Worm (Caenorhabditis elegans) whole organism, L2 larva: ENCODE measurements around the gene memb-2.

Experiments used
- C34F6.9 ChIP-seq: fragments of 150-350 bp; optimal IDR thresholded peaks from 2 replicates; lab custom pipeline; 2014; ENCODE audit warnings: missing biosample characterization, missing genetic modification characterization
- F13H6.1 ChIP-seq: sonication (generic microtip); optimal IDR thresholded peaks from 2 replicates; lab custom pipeline; 2016; ENCODE audit warnings: missing genetic modification characterization, missing compliant biosample characterization
- Y55F3AM.14 ChIP-seq: fragments of 200-800 bp; sonication (Bioruptor generic); optimal IDR thresholded peaks from 2 replicates; lab custom pipeline; 2018; ENCODE audit warnings: mild to moderate bottlenecking, missing genetic modification characterization, missing compliant biosample characterization
- ZK546.5 ChIP-seq: sonication (generic microtip); optimal IDR thresholded peaks from 2 replicates; lab custom pipeline; 2017; ENCODE audit warnings: missing biosample characterization, missing genetic modification characterization
- alr-1 ChIP-seq: fragments of 150-350 bp; optimal IDR thresholded peaks from 2 replicates; lab custom pipeline; 2014; ENCODE audit warnings: missing biosample characterization, missing genetic modification characterization
- aly-2 ChIP-seq: fragments of 150-350 bp; optimal IDR thresholded peaks from 2 replicates; lab custom pipeline; 2014; ENCODE audit warnings: missing biosample characterization, missing genetic modification characterization
- ama-1 ChIP-seq: fragments of 150-350 bp; optimal IDR thresholded peaks from 2 replicates; lab custom pipeline; 2018; ENCODE audit warnings: inconsistent platforms
- blmp-1 ChIP-seq: sonication (generic microtip); optimal IDR thresholded peaks from 2 replicates; lab custom pipeline; 2017; ENCODE audit warnings: missing genetic modification characterization, mild to moderate bottlenecking, missing compliant biosample characterization, antibody characterized with exemption, moderate library complexity; ENCODE audit not compliant: insufficient read depth
- ceh-82 ChIP-seq: fragments of 150-350 bp; optimal IDR thresholded peaks from 2 replicates; lab custom pipeline; 2014; ENCODE audit warnings: missing biosample characterization, missing genetic modification characterization
- crh-2 ChIP-seq: sonication (generic microtip); optimal IDR thresholded peaks from 2 replicates; lab custom pipeline; 2017; ENCODE audit warnings: missing biosample characterization, missing genetic modification characterization
- dmd-4 ChIP-seq: sonication (generic microtip); optimal IDR thresholded peaks from 2 replicates; lab custom pipeline; 2017; ENCODE audit warnings: missing biosample characterization, missing genetic modification characterization
- elt-1 ChIP-seq: fragments of 150-350 bp; optimal IDR thresholded peaks from 2 replicates; lab custom pipeline; 2014; ENCODE audit warnings: missing biosample characterization, missing genetic modification characterization
- fos-1 ChIP-seq: fragments of 150-350 bp; optimal IDR thresholded peaks from 2 replicates; lab custom pipeline; 2014; ENCODE audit warnings: missing biosample characterization, missing genetic modification characterization
- gmeb-1 ChIP-seq: fragments of 150-350 bp; optimal IDR thresholded peaks from 2 replicates; lab custom pipeline; 2014; ENCODE audit warnings: missing biosample characterization, missing genetic modification characterization
- lin-39 ChIP-seq: fragments of 150-350 bp; optimal IDR thresholded peaks from 2 replicates; lab custom pipeline; 2014; ENCODE audit warnings: missing biosample characterization, missing genetic modification reagents, missing genetic modification characterization
- lsy-2 ChIP-seq, 2 experiments: fragments of 150-350 bp in 1 of 2; sonication (generic microtip) in 1 of 2; optimal IDR thresholded peaks; 2 replicates each; lab custom pipeline; 2014 to 2017; ENCODE audit warnings: missing biosample characterization in 2 of 2, missing genetic modification characterization in 2 of 2
- mab-5 ChIP-seq: fragments of 150-350 bp; optimal IDR thresholded peaks from 2 replicates; lab custom pipeline; 2014; ENCODE audit warnings: missing biosample characterization, missing genetic modification characterization
- mbf-1 ChIP-seq: sonication (generic microtip); optimal IDR thresholded peaks from 2 replicates; lab custom pipeline; 2017; ENCODE audit warnings: missing biosample characterization, missing genetic modification characterization
- nhr-10 ChIP-seq: sonication (generic microtip); optimal IDR thresholded peaks from 2 replicates; lab custom pipeline; 2017; ENCODE audit warnings: missing biosample characterization, missing genetic modification characterization
- nhr-12 ChIP-seq: fragments of 150-350 bp; optimal IDR thresholded peaks from 2 replicates; lab custom pipeline; 2014; ENCODE audit warnings: missing biosample characterization, missing genetic modification characterization
- nhr-129 ChIP-seq: fragments of 150-350 bp; optimal IDR thresholded peaks from 2 replicates; lab custom pipeline; 2014; ENCODE audit warnings: missing biosample characterization, missing genetic modification characterization
- nhr-21 ChIP-seq: fragments of 150-350 bp; optimal IDR thresholded peaks from 2 replicates; lab custom pipeline; 2014; ENCODE audit warnings: missing biosample characterization, missing genetic modification characterization
- nhr-23 ChIP-seq: fragments of 150-350 bp; optimal IDR thresholded peaks from 2 replicates; lab custom pipeline; 2014; ENCODE audit warnings: missing biosample characterization, missing genetic modification reagents, missing genetic modification characterization
- nhr-237 ChIP-seq: fragments of 150-350 bp; optimal IDR thresholded peaks from 2 replicates; lab custom pipeline; 2014; ENCODE audit warnings: missing biosample characterization, missing genetic modification characterization
- nhr-25 ChIP-seq: fragments of 150-350 bp; sonication (generic microtip); optimal IDR thresholded peaks from 3 replicates; lab custom pipeline; 2014; ENCODE audit warnings: missing biosample characterization, missing genetic modification characterization
- nhr-6 ChIP-seq: fragments of 150-350 bp; optimal IDR thresholded peaks from 2 replicates; lab custom pipeline; 2014; ENCODE audit warnings: missing biosample characterization, missing genetic modification characterization
- nhr-77 ChIP-seq: fragments of 150-350 bp; optimal IDR thresholded peaks from 2 replicates; lab custom pipeline; 2014; ENCODE audit warnings: missing biosample characterization, missing genetic modification characterization
- peb-1 ChIP-seq: fragments of 150-350 bp; optimal IDR thresholded peaks from 2 replicates; lab custom pipeline; 2014; ENCODE audit warnings: missing biosample characterization, missing genetic modification characterization
- sem-4 ChIP-seq: fragments of 150-350 bp; optimal IDR thresholded peaks from 2 replicates; lab custom pipeline; 2014; ENCODE audit warnings: missing biosample characterization, missing genetic modification reagents, missing genetic modification characterization
- sma-3 ChIP-seq: sonication (generic microtip); optimal IDR thresholded peaks from 2 replicates; lab custom pipeline; 2016; ENCODE audit warnings: missing genetic modification reagents, missing genetic modification characterization, missing compliant biosample characterization
- sma-9 ChIP-seq, 2 experiments: fragments of 150-350 bp in 1 of 2; sonication (generic microtip) in 1 of 2; optimal IDR thresholded peaks; 2 replicates each; lab custom pipeline; 2014 to 2016; ENCODE audit warnings: missing genetic modification characterization in 2 of 2, mild to moderate bottlenecking in 1 of 2, missing biosample characterization in 1 of 2, missing compliant biosample characterization in 1 of 2, missing genetic modification reagents in 1 of 2, moderate library complexity in 1 of 2
- snpc-4 ChIP-seq: fragments of 150-350 bp; optimal IDR thresholded peaks from 2 replicates; lab custom pipeline; 2014; ENCODE audit warnings: missing biosample characterization, missing genetic modification characterization
- unc-39 ChIP-seq: fragments of 150-350 bp; optimal IDR thresholded peaks from 2 replicates; lab custom pipeline; 2014; ENCODE audit warnings: missing biosample characterization, missing genetic modification characterization
- unc-55 ChIP-seq: fragments of 150-350 bp; sonication (generic microtip); optimal IDR thresholded peaks from 3 replicates; lab custom pipeline; 2014; ENCODE audit warnings: missing biosample characterization, missing genetic modification reagents, missing genetic modification characterization
- zag-1 ChIP-seq: fragments of 150-350 bp; optimal IDR thresholded peaks from 2 replicates; lab custom pipeline; 2014; ENCODE audit warnings: missing biosample characterization, missing genetic modification characterization
- ztf-1 ChIP-seq: fragments of 200-800 bp; sonication (Bioruptor generic); conservative IDR thresholded peaks from 2 replicates; pipeline ENCODE4 v1.3.6; 2022; ENCODE audit warnings: missing genetic modification characterization, missing compliant biosample characterization
- ztf-11 ChIP-seq: sonication (generic microtip); optimal IDR thresholded peaks from 2 replicates; lab custom pipeline; 2017; ENCODE audit warnings: missing biosample characterization, missing genetic modification characterization
- ztf-4 ChIP-seq: fragments of 150-350 bp; optimal IDR thresholded peaks from 2 replicates; lab custom pipeline; 2014; ENCODE audit warnings: missing biosample characterization, missing genetic modification characterization

memb-2 gene

ce11 chrV:5582308-5582707, 37.6 kb downstream of the memb-2 start:
- TF ChIP-seq elt-1 (tag; lab: Kevin White, UChicago) (no peak), gmeb-1 (tag; lab: Kevin White, UChicago) (no peak), ama-1 (lab: Kevin White, UChicago) (no peak), mbf-1 (no peak), ztf-11 (tag; lab: Kevin White, UChicago) (no peak), peb-1 (tag; lab: Kevin White, UChicago) (no peak), aly-2 (no peak), ZK546.5 (tag; lab: Kevin White, UChicago) (no peak), lin-39 (tag; lab: Kevin White, UChicago) (no peak), nhr-12 (tag; lab: Kevin White, UChicago) (no peak), lsy-2 (tag; optimal IDR thresholded peaks at IDR 0.05; lab: Kevin White, UChicago) (no peak), sma-3 (GFP tag; lab: Kevin White, UChicago) (no peak), nhr-6 (tag; lab: Kevin White, UChicago) (no peak), ceh-82 (tag; lab: Kevin White, UChicago) (no peak), nhr-237 (no peak), F13H6.1 (tag; lab: Kevin White, UChicago) (no peak), ztf-1 (GFP tag; lab: Robert Waterston, UW) (no peak)

- TF ChIP-seq gmeb-1 (tag; lab: Kevin White, UChicago) (no peak), nhr-12 (tag; lab: Kevin White, UChicago) (no peak), snpc-4 (tag; lab: Kevin White, UChicago) (no peak), fos-1 (tag; lab: Kevin White, UChicago) (no peak), ceh-82 (tag; lab: Kevin White, UChicago) (no peak), mbf-1 (no peak), Y55F3AM.14 (GFP tag; lab: Kevin White, UChicago) (no peak), ztf-4 (tag; lab: Kevin White, UChicago) (no peak), unc-39 (tag; lab: Kevin White, UChicago) (no peak), nhr-77 (tag; lab: Kevin White, UChicago) (no peak), alr-1 (tag; lab: Kevin White, UChicago) (no peak), dmd-4 (no peak), nhr-129 (tag; lab: Kevin White, UChicago) (no peak), nhr-10 (tag; lab: Kevin White, UChicago) (no peak), F13H6.1 (tag; lab: Kevin White, UChicago) (no peak), nhr-21 (no peak)
These were observed 38.6 kb downstream of the memb-2 start, which contains the start of gene klc-2 for ce11 chrV:5581312-5581711. klc-2 (minus strand) TSS chrV:5581412.

ce11 chrV:5580517-5580916, 39.4 kb downstream of the memb-2 start:
- peak; percentile 58 for TF ChIP-seq zag-1 (tag; lab: Kevin White, UChicago)
- TF ChIP-seq ztf-1 (GFP tag; lab: Robert Waterston, UW): no peak
- TF ChIP-seq F13H6.1 (tag; lab: Kevin White, UChicago): peak; percentile 57
- TF ChIP-seq sma-9 (GFP tag; optimal IDR thresholded peaks at IDR 0.05; lab: Kevin White, UChicago): peak; percentile 65
- TF ChIP-seq sma-9 (tag; optimal IDR thresholded peaks at IDR 0.05; lab: Kevin White, UChicago): no peak
- TF ChIP-seq snpc-4 (tag; lab: Kevin White, UChicago): peak; percentile 44
- TF ChIP-seq blmp-1 (tag; lab: Kevin White, UChicago): no peak
- no peak for TF ChIP-seq ZK546.5 (tag; lab: Kevin White, UChicago)
- TF ChIP-seq nhr-129 (tag; lab: Kevin White, UChicago): peak; percentile 86
- TF ChIP-seq fos-1 (tag; lab: Kevin White, UChicago): peak; percentile 61
- TF ChIP-seq ztf-4 (tag; lab: Kevin White, UChicago): no peak
- TF ChIP-seq Y55F3AM.14 (GFP tag; lab: Kevin White, UChicago): no peak
- peak; percentile 79 for TF ChIP-seq crh-2
- TF ChIP-seq sem-4 (tag; lab: Kevin White, UChicago): peak; percentile 26
- peak; percentile 80 for TF ChIP-seq unc-55
- TF ChIP-seq nhr-23 (tag; lab: Kevin White, UChicago): no peak
- peak; percentile 32 for TF ChIP-seq mab-5 (tag; lab: Kevin White, UChicago)
- peak; percentile 61 to 84 for TF ChIP-seq lsy-2 (tag; optimal IDR thresholded peaks at IDR 0.05; lab: Kevin White, UChicago)
- peak; percentile 87 for TF ChIP-seq C34F6.9 (tag; lab: Kevin White, UChicago)
- TF ChIP-seq nhr-25: peak; percentile 10
- TF ChIP-seq ama-1 (lab: Kevin White, UChicago): peak; percentile 34
